Fruit fly (Drosophila melanogaster) whole organism, embryonic: ENCODE data around the gene CG6927.
A peak's percentile ranks its signal among the peaks of the same experiment; 100 is the strongest.

Experiments used
- Ada2b ChIP-seq: fragments of 200-800 bp; sonication (Bioruptor generic); IDR thresholded peaks from 2 replicates; pipeline ENCODE4 v1.3.6; 2022; ENCODE audit warnings: missing biosample characterization, missing genetic modification characterization
- BtbVII ChIP-seq: fragments of 200-800 bp; sonication (Bioruptor generic); optimal IDR thresholded peaks from 3 replicates; lab custom pipeline; 2017; ENCODE audit warnings: missing biosample characterization, mild to moderate bottlenecking, missing genetic modification characterization
- CG11696 ChIP-seq: fragments of 200-800 bp; sonication (Bioruptor generic); IDR thresholded peaks from 2 replicates; pipeline ENCODE4 v1.3.6; 2022; ENCODE audit warnings: missing biosample characterization, missing genetic modification characterization
- CG12391 ChIP-seq: fragments of 200-800 bp; sonication (Bioruptor generic); optimal IDR thresholded peaks from 3 replicates; lab custom pipeline; 2018; ENCODE audit warnings: missing biosample characterization, mild to moderate bottlenecking, missing genetic modification characterization, moderate library complexity
- CG13775 ChIP-seq: fragments of 200-800 bp; sonication (Bioruptor generic); optimal IDR thresholded peaks from 3 replicates; lab custom pipeline; 2017; ENCODE audit warnings: missing biosample characterization, mild to moderate bottlenecking, missing genetic modification characterization
- CG15696 ChIP-seq: fragments of 200-800 bp; sonication (Bioruptor generic); optimal IDR thresholded peaks from 2 replicates; lab custom pipeline; 2019; ENCODE audit warnings: missing biosample characterization, mild to moderate bottlenecking, missing genetic modification characterization, moderate library complexity
- CG18619 ChIP-seq: fragments of 200-800 bp; sonication (Bioruptor generic); optimal IDR thresholded peaks from 3 replicates; lab custom pipeline; 2017; ENCODE audit warnings: missing biosample characterization, mild to moderate bottlenecking, missing genetic modification characterization
- CG2116 ChIP-seq: fragments of 200-800 bp; sonication (Bioruptor generic); optimal IDR thresholded peaks from 3 replicates; lab custom pipeline; 2018; ENCODE audit warnings: missing biosample characterization, mild to moderate bottlenecking, missing genetic modification characterization
- CG2120 ChIP-seq: fragments of 200-800 bp; sonication (Bioruptor generic); optimal IDR thresholded peaks from 3 replicates; lab custom pipeline; 2016; ENCODE audit warnings: missing biosample characterization, missing genetic modification characterization
- CG2129 ChIP-seq: fragments of 200-800 bp; sonication (Bioruptor generic); IDR thresholded peaks from 2 replicates; pipeline ENCODE4 v1.3.6; 2022; ENCODE audit warnings: missing biosample characterization, missing genetic modification characterization; ENCODE audit not compliant: partially characterized antibody
- CG30403 ChIP-seq: fragments of 200-800 bp; sonication (Bioruptor generic); optimal IDR thresholded peaks from 3 replicates; lab custom pipeline; 2016; ENCODE audit warnings: missing biosample characterization, missing genetic modification characterization
- CG31224 ChIP-seq: fragments of 200-800 bp; sonication (Bioruptor generic); IDR thresholded peaks from 2 replicates; pipeline ENCODE4 v1.3.6; 2022; ENCODE audit warnings: missing biosample characterization, missing genetic modification characterization
- CG32532 ChIP-seq: fragments of 200-800 bp; sonication (Bioruptor generic); IDR thresholded peaks from 2 replicates; pipeline ENCODE4 v1.3.6; 2022; ENCODE audit warnings: missing biosample characterization, missing genetic modification characterization
- CG34224 ChIP-seq: fragments of 200-800 bp; sonication (Bioruptor generic); IDR thresholded peaks from 3 replicates; pipeline ENCODE4 v1.3.6; 2022; ENCODE audit warnings: missing biosample characterization, missing genetic modification characterization; ENCODE audit not compliant: partially characterized antibody
- CG3838 ChIP-seq: fragments of 200-800 bp; sonication (Bioruptor generic); optimal IDR thresholded peaks from 3 replicates; lab custom pipeline; 2016; ENCODE audit warnings: missing biosample characterization, missing genetic modification characterization
- CG42726 ChIP-seq: fragments of 200-800 bp; sonication (Bioruptor generic); IDR thresholded peaks from 2 replicates; pipeline ENCODE4 v1.3.6; 2022; ENCODE audit warnings: missing biosample characterization, missing genetic modification characterization; ENCODE audit not compliant: partially characterized antibody
- CG4282 ChIP-seq: fragments of 200-800 bp; sonication (Bioruptor generic); optimal IDR thresholded peaks from 2 replicates; lab custom pipeline; 2016; ENCODE audit warnings: missing biosample characterization, missing genetic modification characterization
- CG5180 ChIP-seq: fragments of 200-800 bp; sonication (Bioruptor generic); optimal IDR thresholded peaks from 3 replicates; lab custom pipeline; 2017; ENCODE audit warnings: missing biosample characterization, missing genetic modification characterization, mild to moderate bottlenecking, moderate library complexity, missing genetic modification reagents
- CG7271 ChIP-seq: fragments of 200-800 bp; sonication (Bioruptor generic); optimal IDR thresholded peaks from 2 replicates; lab custom pipeline; 2018; ENCODE audit warnings: missing biosample characterization, mild to moderate bottlenecking, missing genetic modification characterization, moderate library complexity
- CG7963 ChIP-seq: fragments of 200-800 bp; sonication (Bioruptor generic); IDR thresholded peaks from 3 replicates; pipeline ENCODE4 v1.3.6; 2022; ENCODE audit warnings: missing biosample characterization, missing genetic modification characterization; ENCODE audit not compliant: partially characterized antibody
- CHES-1-like ChIP-seq: fragments of 200-800 bp; sonication (Bioruptor generic); optimal IDR thresholded peaks from 2 replicates; lab custom pipeline; 2016; ENCODE audit warnings: missing biosample characterization, missing genetic modification characterization
- CTCF ChIP-seq: fragments of 200-800 bp; sonication (Bioruptor generic); optimal IDR thresholded peaks from 2 replicates; lab custom pipeline; 2017; ENCODE audit warnings: missing biosample characterization, mild to moderate bottlenecking, missing genetic modification characterization, moderate library complexity
- CoRest ChIP-seq: fragments of 200-800 bp; sonication (Bioruptor generic); optimal IDR thresholded peaks from 3 replicates; lab custom pipeline; 2018; ENCODE audit warnings: missing biosample characterization, mild to moderate bottlenecking, missing genetic modification characterization, moderate library complexity
- D19A ChIP-seq: fragments of 200-800 bp; optimal IDR thresholded peaks from 3 replicates; lab custom pipeline; 2019; ENCODE audit warnings: missing biosample characterization, mild to moderate bottlenecking, missing genetic modification characterization, moderate library complexity
- Dp ChIP-seq: fragments of 200-800 bp; sonication (Bioruptor generic); optimal IDR thresholded peaks from 2 replicates; lab custom pipeline; 2018; ENCODE audit warnings: missing biosample characterization, mild to moderate bottlenecking, missing genetic modification characterization, moderate library complexity
- Drgx ChIP-seq: fragments of 200-800 bp; sonication (Bioruptor generic); IDR thresholded peaks from 2 replicates; pipeline ENCODE4 v1.3.6; 2022; ENCODE audit warnings: missing biosample characterization, missing genetic modification characterization
- Gug ChIP-seq: fragments of 200-800 bp; sonication (Bioruptor generic); IDR thresholded peaks from 4 replicates; pipeline ENCODE4 v1.3.6; 2022; ENCODE audit warnings: missing biosample characterization, missing genetic modification characterization
- HHEX ChIP-seq: fragments of 200-800 bp; sonication (Bioruptor generic); optimal IDR thresholded peaks from 3 replicates; lab custom pipeline; 2017; ENCODE audit warnings: missing biosample characterization, mild to moderate bottlenecking, missing genetic modification characterization, missing genetic modification reagents
- Hmr ChIP-seq: fragments of 200-800 bp; sonication (Bioruptor generic); optimal IDR thresholded peaks from 3 replicates; lab custom pipeline; 2017; ENCODE audit warnings: mild to moderate bottlenecking, missing biosample characterization, missing genetic modification reagents, missing genetic modification characterization
- Hr39 ChIP-seq: fragments of >200 bp; optimal IDR thresholded peaks from 2 replicates; lab custom pipeline; 2017
- Med ChIP-seq: fragments of 200-800 bp; sonication (Bioruptor generic); peaks from one replicate; lab custom pipeline; 2016; ENCODE audit warnings: missing biosample characterization, missing genetic modification characterization, mild to moderate bottlenecking, inconsistent platforms, moderate library complexity
- Myb ChIP-seq: fragments of 200-800 bp; sonication (Bioruptor generic); optimal IDR thresholded peaks from 2 replicates; lab custom pipeline; 2016; ENCODE audit warnings: missing biosample characterization, missing genetic modification characterization
- Neu2 ChIP-seq: fragments of 200-800 bp; sonication (Bioruptor generic); optimal IDR thresholded peaks from 3 replicates; lab custom pipeline; 2016; ENCODE audit warnings: missing biosample characterization, missing genetic modification characterization, borderline replicate concordance
- Opbp ChIP-seq: fragments of 200-800 bp; sonication (Bioruptor generic); IDR thresholded peaks from 3 replicates; pipeline ENCODE4 v1.3.6; 2022; ENCODE audit warnings: missing biosample characterization, missing genetic modification characterization; ENCODE audit not compliant: partially characterized antibody
- Ptx1 ChIP-seq: fragments of 200-800 bp; sonication (Bioruptor generic); IDR thresholded peaks from 2 replicates; pipeline ENCODE4 v1.3.6; 2022; ENCODE audit warnings: missing biosample characterization, missing genetic modification characterization
- Sry-δ ChIP-seq: fragments of 200-800 bp; sonication (Bioruptor generic); optimal IDR thresholded peaks from 2 replicates; lab custom pipeline; 2016; ENCODE audit warnings: missing biosample characterization, missing genetic modification characterization
- chif ChIP-seq, 2 experiments: fragments of 200-800 bp; sonication (Bioruptor generic); optimal IDR thresholded peaks; 3 replicates each; lab custom pipeline; 2016; ENCODE audit warnings: missing biosample characterization in 2 of 2, missing genetic modification characterization in 2 of 2
- ci ChIP-seq: fragments of 200-800 bp; sonication (Bioruptor generic); IDR thresholded peaks from 3 replicates; pipeline ENCODE4 v1.3.6; 2022; ENCODE audit warnings: missing biosample characterization, missing genetic modification characterization
- crp ChIP-seq, 2 experiments: fragments of 200-800 bp; sonication (Bioruptor generic); optimal IDR thresholded peaks; 2 replicates in 1 of 2; 3 replicates in 1 of 2; lab custom pipeline; 2017; ENCODE audit warnings: missing biosample characterization in 2 of 2, missing genetic modification characterization in 2 of 2, mild to moderate bottlenecking in 1 of 2, moderate library complexity in 1 of 2
- grn ChIP-seq: fragments of 200-800 bp; sonication (Bioruptor generic); optimal IDR thresholded peaks from 3 replicates; lab custom pipeline; 2017; ENCODE audit warnings: missing biosample characterization, missing genetic modification characterization
- gro ChIP-seq: fragments of 200-800 bp; sonication (Bioruptor generic); optimal IDR thresholded peaks from 2 replicates; lab custom pipeline; 2016; ENCODE audit warnings: missing biosample characterization, missing genetic modification characterization
- her ChIP-seq: fragments of 200-800 bp; sonication (Bioruptor generic); optimal IDR thresholded peaks from 2 replicates; lab custom pipeline; 2016; ENCODE audit warnings: missing biosample characterization, missing genetic modification characterization
- jing ChIP-seq: fragments of 200-800 bp; sonication (Bioruptor generic); optimal IDR thresholded peaks from 2 replicates; lab custom pipeline; 2018; ENCODE audit warnings: missing biosample characterization, mild to moderate bottlenecking, missing genetic modification characterization
- nom ChIP-seq: fragments of 200-800 bp; sonication (Bioruptor generic); optimal IDR thresholded peaks from 2 replicates; lab custom pipeline; 2017; ENCODE audit warnings: missing biosample characterization, missing genetic modification characterization, mild to moderate bottlenecking, moderate library complexity, missing genetic modification reagents
- org-1 ChIP-seq: fragments of 200-800 bp; sonication (Bioruptor generic); optimal IDR thresholded peaks from 2 replicates; lab custom pipeline; 2017; ENCODE audit warnings: missing biosample characterization, missing genetic modification characterization
- pzg ChIP-seq: fragments of 200-800 bp; sonication (Bioruptor generic); optimal IDR thresholded peaks from 3 replicates; lab custom pipeline; 2018; ENCODE audit warnings: missing biosample characterization, mild to moderate bottlenecking, missing genetic modification characterization, moderate library complexity
- sim ChIP-seq: fragments of 200-800 bp; sonication (Bioruptor generic); IDR thresholded peaks from 2 replicates; pipeline ENCODE4 v1.3.6; 2022; ENCODE audit warnings: missing biosample characterization, missing genetic modification characterization
- sqz ChIP-seq: fragments of 200-800 bp; sonication (Bioruptor generic); optimal IDR thresholded peaks from 3 replicates; lab custom pipeline; 2018; ENCODE audit warnings: missing biosample characterization, mild to moderate bottlenecking, missing genetic modification characterization
- tna ChIP-seq: fragments of 200-800 bp; sonication (Bioruptor generic); IDR thresholded peaks from 2 replicates; pipeline ENCODE4 v1.3.6; 2022; ENCODE audit warnings: missing biosample characterization, missing genetic modification characterization; ENCODE audit not compliant: partially characterized antibody

The CG6927 gene

DNA sequence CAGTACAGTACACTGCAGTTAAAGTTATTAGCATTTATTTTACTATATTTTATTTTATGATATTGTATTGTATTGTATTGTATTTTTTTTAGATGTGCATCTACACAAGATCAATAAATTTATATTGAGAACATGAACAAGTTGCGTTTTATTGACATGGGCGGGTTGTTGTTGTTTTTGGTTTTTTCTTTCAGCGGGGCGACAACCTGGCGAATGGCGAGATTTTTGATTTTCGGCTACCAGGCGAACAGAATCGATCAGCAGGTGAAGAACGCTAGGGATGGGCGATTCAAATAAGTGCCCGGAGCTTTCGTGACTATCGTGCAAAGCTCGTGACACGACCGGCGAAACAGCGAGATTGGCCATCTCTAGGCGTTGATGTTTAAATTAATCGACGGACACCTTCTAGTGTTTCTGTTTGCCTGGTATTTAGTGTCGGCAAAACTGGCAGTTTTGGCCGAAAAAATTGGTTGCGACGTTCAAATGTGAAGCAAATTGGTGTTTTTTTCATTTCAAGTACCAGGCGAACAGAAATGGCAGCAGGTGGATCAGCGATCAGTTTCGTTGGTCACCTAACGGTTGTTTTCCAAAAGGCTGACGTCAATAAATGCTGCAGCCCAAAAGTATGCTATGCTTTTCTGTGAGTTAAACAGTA, 49.2 kb downstream of the CG6927 start (continued):
- TF ChIP-seq CG3838 (GFP tag; lab: Kevin White, UChicago) (no peak), D19A (tag; lab: Kevin White, UChicago) (no peak), Ptx1 (GFP tag; lab: Robert Waterston, UW) (peak; percentile 14; the same call in 1 of the 2 replicates), Gug (GFP tag; lab: Robert Waterston, UW) (no peak), CG13775 (GFP tag; lab: Kevin White, UChicago) (no peak), Drgx (peak; percentile 34; the same call in 1 of the 2 replicates), Dp (GFP tag; lab: Kevin White, UChicago) (peak; percentile 69), tna (GFP tag; lab: Robert Waterston, UW) (peak; percentile 92), her (peak; percentile 39), Hmr (GFP tag; lab: Kevin White, UChicago) (peak; percentile 85), chif (GFP tag; optimal IDR thresholded peaks at IDR 0.05; lab: Kevin White, UChicago) (no peak), sim (GFP tag; lab: Robert Waterston, UW) (no peak), CG2120 (peak; percentile 25), jing (GFP tag; lab: Kevin White, UChicago) (no peak), CG15696 (tag; lab: Kevin White, UChicago) (no peak), gro (GFP tag; lab: Kevin White, UChicago) (peak; percentile 18), CG4282 (GFP tag; lab: Kevin White, UChicago) (no peak), Opbp (GFP tag; lab: Robert Waterston, UW) (peak; percentile 95), Neu2 (GFP tag; lab: Kevin White, UChicago) (no peak), pzg (GFP tag; lab: Kevin White, UChicago) (peak; percentile 39), CG31224 (peak; percentile 99), CG34224 (GFP tag; lab: Robert Waterston, UW) (peak; percentile 96), Hr39 (lab: Kevin White, UChicago) (no peak), CG42726 (GFP tag; lab: Robert Waterston, UW) (peak; percentile 96; the same call in 1 of the 2 replicates), Ada2b (GFP tag; lab: Robert Waterston, UW) (0 out of 2 replicates have a peak, but pooled peaks have one; percentile 8), grn (GFP tag; lab: Kevin White, UChicago) (no peak), CG32532 (GFP tag; lab: Robert Waterston, UW) (peak; percentile 44; the same call in 1 of the 2 replicates), org-1 (GFP tag; lab: Kevin White, UChicago) (peak; percentile 4), Med (peak; percentile 83), Myb (GFP tag; lab: Kevin White, UChicago) (peak; percentile 87), sqz (GFP tag; lab: Kevin White, UChicago) (peak; percentile 46), CG2129 (GFP tag; lab: Robert Waterston, UW) (peak; percentile 73; the same call in 1 of the 2 replicates), CoRest (tag; lab: Kevin White, UChicago) (peak; percentile 49), CG7271 (tag; lab: Kevin White, UChicago) (no peak), ci (GFP tag; lab: Robert Waterston, UW) (0 out of 3 replicates have a peak, but pooled peaks have one; percentile 12), CG18619 (GFP tag; lab: Kevin White, UChicago) (no peak), nom (peak; percentile 14), crp (GFP tag; optimal IDR thresholded peaks at IDR 0.05; lab: Kevin White, UChicago) (no peak), CG12391 (tag; lab: Kevin White, UChicago) (peak; percentile 12), Sry-δ (peak; percentile 91), BtbVII (no peak), CG5180 (GFP tag; lab: Kevin White, UChicago) (peak; percentile 7), HHEX (peak; percentile 27), CG2116 (GFP tag; lab: Kevin White, UChicago) (peak; percentile 24), CG11696 (GFP tag; lab: Robert Waterston, UW) (peak; percentile 46; the same call in 1 of the 2 replicates), CG7963 (GFP tag; lab: Robert Waterston, UW) (peak; percentile 93), CHES-1-like (peak; percentile 12), CG30403 (GFP tag; lab: Kevin White, UChicago) (peak; percentile 12), CTCF (GFP tag; lab: Kevin White, UChicago) (peak; percentile 61)
